Fruit fly (Drosophila melanogaster): ENCODE data around the gene Golgin104.

- TF ChIP-seq CTCF (optimal IDR thresholded peaks at IDR 0.05) = no peak
- TF ChIP-seq CG8478 (optimal IDR thresholded peaks at IDR 0.05) = no peak
Measured at dm6 chr3L:16380770-16381169, 29.0 kb upstream of the Golgin104 start.
